Worm (Caenorhabditis elegans): ENCODE data around the gene srg-13.

DNA sequence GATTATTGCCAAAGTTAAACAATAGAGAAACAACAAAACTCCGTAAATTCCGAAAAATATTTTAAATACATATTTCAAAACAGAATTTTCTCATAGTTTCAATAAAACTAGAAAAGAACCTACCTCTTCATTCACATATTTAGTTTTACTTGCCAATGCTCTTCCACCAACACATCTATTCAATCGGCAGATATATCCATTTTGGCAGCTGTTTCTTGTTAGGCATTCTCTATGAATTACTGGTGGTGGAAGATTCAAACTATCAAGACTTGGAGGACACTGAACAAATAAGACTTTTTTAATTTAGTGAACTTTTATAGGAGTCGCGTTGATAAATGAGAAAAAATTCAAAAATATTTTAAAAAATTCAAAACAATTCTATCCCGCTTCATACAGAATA lies 24.7 kb upstream of the srg-13 start:
- TF ChIP-seq elt-1 (tag; optimal IDR thresholded peaks at IDR 0.05; ENCODE audit: borderline replicate concordance, insufficient read depth) (no peak), nhr-28 (tag; optimal IDR thresholded peaks at IDR 0.05) (no peak), unc-62 (GFP tag; optimal IDR thresholded peaks at IDR 0.05) (no peak), elt-3 (tag; optimal IDR thresholded peaks at IDR 0.05) (no peak)
